Worm (Caenorhabditis elegans): ENCODE data around the gene cpr-4.
A peak's percentile ranks its signal among the peaks of the same experiment; 100 is the strongest.

Gene cpr-4

ce11 chrV:6605275-6605674 is 9.2 kb upstream of the cpr-4 start, which contains the start of gene ZK1055.7:
Gene ZK1055.7, minus strand, starts transcription at chrV:6605375.
- TF ChIP-seq mxl-3 (GFP tag; optimal IDR thresholded peaks at IDR 0.05) (no peak), hlh-30 (tag; optimal IDR thresholded peaks at IDR 0.05; ENCODE audit: insufficient read depth) (no peak), D1046.2 (GFP tag; IDR thresholded peaks at IDR 0.05) (no peak), jun-1 (tag; optimal IDR thresholded peaks at IDR 0.05) (no peak), ceh-32 (tag; optimal IDR thresholded peaks at IDR 0.05; ENCODE audit: poor library complexity) (no peak), sdz-12 (GFP tag; optimal IDR thresholded peaks at IDR 0.05) (no peak), hif-1 (tag; optimal IDR thresholded peaks at IDR 0.05) (no peak), set-16 (GFP tag; IDR thresholded peaks at IDR 0.05) (no peak), fkh-10 (GFP tag; optimal IDR thresholded peaks at IDR 0.05) (no peak), F10B5.3 (tag; optimal IDR thresholded peaks at IDR 0.05) (no peak), lin-13 (GFP tag; optimal IDR thresholded peaks at IDR 0.05) (no peak), lin-29 (GFP tag; IDR thresholded peaks at IDR 0.05) (no peak), php-3 (GFP tag; IDR thresholded peaks at IDR 0.05) (no peak), T26A8.4 (GFP tag; IDR thresholded peaks at IDR 0.05) (no peak), F44E2.7 (GFP tag; IDR thresholded peaks at IDR 0.05) (no peak), spr-1 (tag; optimal IDR thresholded peaks at IDR 0.05) (no peak)

- TF ChIP-seq dmd-6 (GFP tag; IDR thresholded peaks at IDR 0.05) (peak; percentile 24; the same call in 1 of the 2 replicates), lsy-2 (tag; optimal IDR thresholded peaks at IDR 0.05) (peak in 1 of 2 experiments; percentile 46), php-3 (GFP tag; IDR thresholded peaks at IDR 0.05) (no peak), daf-16 (GFP tag; optimal IDR thresholded peaks at IDR 0.05) (no peak), daf-16 (tag; optimal IDR thresholded peaks at IDR 0.05) (peak; percentile 62), Y5F2A.4 (GFP tag; optimal IDR thresholded peaks at IDR 0.05) (no peak), mes-2 (tag; optimal IDR thresholded peaks at IDR 0.05; ENCODE audit: poor library complexity, severe bottlenecking) (peak; percentile 25), hlh-11 (tag; optimal IDR thresholded peaks at IDR 0.05) (peak; percentile 31), madf-5 (GFP tag; IDR thresholded peaks at IDR 0.05) (no peak), snpc-1.2 (GFP tag; IDR thresholded peaks at IDR 0.05) (0 out of 2 replicates have a peak, but pooled peaks have one; percentile 41), skn-1 (tag; optimal IDR thresholded peaks at IDR 0.05) (no peak), pqm-1 (tag; optimal IDR thresholded peaks at IDR 0.05) (peak; percentile 11), F37D6.2 (tag; optimal IDR thresholded peaks at IDR 0.05) (no peak), lin-15B (tag; optimal IDR thresholded peaks at IDR 0.05) (no peak), dpl-1 (GFP tag; optimal IDR thresholded peaks at IDR 0.05) (peak; percentile 11), unc-130 (GFP tag; optimal IDR thresholded peaks at IDR 0.05) (no peak), dve-1 (tag; optimal IDR thresholded peaks at IDR 0.05; ENCODE audit: insufficient read depth) (peak; percentile 47)
Measured at ce11 chrV:6606197-6606596, 8.3 kb upstream of the cpr-4 start.

ce11 chrV:6611058-6611457 is 3.4 kb upstream of the cpr-4 start, which contains the start of gene gon-14:
Gene gon-14, minus strand, starts transcription at chrV:6611158.
- TF ChIP-seq lir-3 (tag; optimal IDR thresholded peaks at IDR 0.05) (no peak), dmd-8 (GFP tag; IDR thresholded peaks at IDR 0.05) (no peak), hmg-1.1 (GFP tag; IDR thresholded peaks at IDR 0.05) (no peak), nhr-11 (tag; optimal IDR thresholded peaks at IDR 0.05) (no peak), unc-39 (tag; optimal IDR thresholded peaks at IDR 0.05) (no peak), dve-1 (tag; optimal IDR thresholded peaks at IDR 0.05; ENCODE audit: insufficient read depth) (no peak), fkh-10 (GFP tag; optimal IDR thresholded peaks at IDR 0.05) (no peak), R02D3.7 (tag; optimal IDR thresholded peaks at IDR 0.05) (no peak), jun-1 (tag; optimal IDR thresholded peaks at IDR 0.05) (no peak), nhr-76 (tag; optimal IDR thresholded peaks at IDR 0.05) (no peak), sdz-12 (GFP tag; optimal IDR thresholded peaks at IDR 0.05) (no peak), Y48G9A.11 (GFP tag; IDR thresholded peaks at IDR 0.05) (no peak), lin-29 (GFP tag; IDR thresholded peaks at IDR 0.05) (no peak), zip-2 (tag; optimal IDR thresholded peaks at IDR 0.05) (no peak), tag-97 (GFP tag; IDR thresholded peaks at IDR 0.05) (no peak), duxl-1 (tag; optimal IDR thresholded peaks at IDR 0.05; ENCODE audit: poor library complexity) (no peak)
